Fruit fly (Drosophila melanogaster) whole organism, embryonic: ENCODE measurements around the gene sud1.
A peak's percentile ranks its signal among the peaks of the same experiment; 100 is the strongest.

Experiments used
- ATbp ChIP-seq: fragments of 200-800 bp; sonication (Bioruptor generic); optimal IDR thresholded peaks from 2 replicates; lab custom pipeline; 2017; ENCODE audit warnings: missing biosample characterization, mild to moderate bottlenecking, missing genetic modification characterization, missing genetic modification reagents
- Adf1 ChIP-seq: fragments of 200-800 bp; sonication (Bioruptor generic); IDR thresholded peaks from 2 replicates; pipeline ENCODE4 v1.3.6; 2022; ENCODE audit warnings: missing biosample characterization, missing genetic modification characterization
- CG10209 ChIP-seq: fragments of 200-800 bp; sonication (Bioruptor generic); optimal IDR thresholded peaks from 3 replicates; lab custom pipeline; 2017; ENCODE audit warnings: missing biosample characterization, mild to moderate bottlenecking, missing genetic modification characterization, missing genetic modification reagents
- CG10321 ChIP-seq: fragments of 200-800 bp; sonication (Bioruptor generic); IDR thresholded peaks from 2 replicates; pipeline ENCODE4 v1.3.6; 2022; ENCODE audit warnings: missing biosample characterization, missing genetic modification characterization
- CG12104 ChIP-seq: fragments of 200-800 bp; sonication (Bioruptor generic); optimal IDR thresholded peaks from 3 replicates; lab custom pipeline; 2016; ENCODE audit warnings: missing biosample characterization, missing genetic modification characterization
- CG12659 ChIP-seq: fragments of 200-800 bp; sonication (Bioruptor generic); optimal IDR thresholded peaks from 3 replicates; lab custom pipeline; 2017; ENCODE audit warnings: mild to moderate bottlenecking, missing biosample characterization, missing genetic modification reagents, missing genetic modification characterization
- CG12942 ChIP-seq: fragments of 200-800 bp; sonication (Bioruptor generic); optimal IDR thresholded peaks from 3 replicates; lab custom pipeline; 2016; ENCODE audit warnings: missing biosample characterization, missing genetic modification characterization
- CG13296 ChIP-seq: fragments of 200-800 bp; sonication (Bioruptor generic); optimal IDR thresholded peaks from 3 replicates; lab custom pipeline; 2018; ENCODE audit warnings: missing biosample characterization, mild to moderate bottlenecking, missing genetic modification characterization
- CG14014 ChIP-seq: fragments of 200-800 bp; sonication (Bioruptor generic); IDR thresholded peaks from 2 replicates; pipeline ENCODE4 v1.3.6; 2022; ENCODE audit warnings: missing biosample characterization, missing genetic modification characterization
- CG14860 ChIP-seq: fragments of 200-800 bp; sonication (Bioruptor generic); IDR thresholded peaks from 3 replicates; pipeline ENCODE4 v1.3.6; 2022; ENCODE audit warnings: missing biosample characterization, missing genetic modification characterization; ENCODE audit not compliant: partially characterized antibody
- CG2202 ChIP-seq: fragments of 200-800 bp; sonication (Bioruptor generic); optimal IDR thresholded peaks from 2 replicates; lab custom pipeline; 2018; ENCODE audit warnings: missing biosample characterization, mild to moderate bottlenecking, missing genetic modification characterization
- CG2678 ChIP-seq: fragments of 200-800 bp; sonication (Bioruptor generic); optimal IDR thresholded peaks from 3 replicates; lab custom pipeline; 2019; ENCODE audit warnings: missing biosample characterization, mild to moderate bottlenecking, missing genetic modification characterization, moderate library complexity
- CG32772 ChIP-seq: fragments of 200-800 bp; sonication (Bioruptor generic); IDR thresholded peaks from 2 replicates; pipeline ENCODE4 v1.3.6; 2022; ENCODE audit warnings: missing biosample characterization, missing genetic modification characterization
- CG33213 ChIP-seq: fragments of 200-800 bp; sonication (Bioruptor generic); optimal IDR thresholded peaks from 3 replicates; lab custom pipeline; 2016; ENCODE audit warnings: missing biosample characterization, missing genetic modification characterization
- CG33557 ChIP-seq: fragments of 200-800 bp; sonication (Bioruptor generic); optimal IDR thresholded peaks from 2 replicates; lab custom pipeline; 2019; ENCODE audit warnings: missing biosample characterization, mild to moderate bottlenecking, missing genetic modification characterization, moderate library complexity
- CG3838 ChIP-seq: fragments of 200-800 bp; sonication (Bioruptor generic); optimal IDR thresholded peaks from 3 replicates; lab custom pipeline; 2016; ENCODE audit warnings: missing biosample characterization, missing genetic modification characterization
- CG4404 ChIP-seq: fragments of 200-800 bp; sonication (Bioruptor generic); IDR thresholded peaks from 2 replicates; pipeline ENCODE4 v1.3.6; 2022; ENCODE audit warnings: missing biosample characterization, missing genetic modification characterization
- CG4730 ChIP-seq: fragments of 200-800 bp; sonication (Bioruptor generic); IDR thresholded peaks from 2 replicates; pipeline ENCODE4 v1.3.6; 2022; ENCODE audit warnings: missing biosample characterization, missing genetic modification characterization
- CG6791 ChIP-seq: fragments of 200-800 bp; sonication (Bioruptor generic); IDR thresholded peaks from 3 replicates; pipeline ENCODE4 v1.3.6; 2022; ENCODE audit warnings: missing biosample characterization, missing genetic modification characterization; ENCODE audit not compliant: partially characterized antibody
- CG7839 ChIP-seq: fragments of 200-800 bp; sonication (Bioruptor generic); optimal IDR thresholded peaks from 3 replicates; lab custom pipeline; 2018; ENCODE audit warnings: missing biosample characterization, mild to moderate bottlenecking, missing genetic modification characterization, moderate library complexity
- CG8089 ChIP-seq: fragments of 200-800 bp; sonication (Bioruptor generic); optimal IDR thresholded peaks from 3 replicates; lab custom pipeline; 2016; ENCODE audit warnings: missing biosample characterization, missing genetic modification characterization
- CG9609 ChIP-seq: fragments of 200-800 bp; sonication (Bioruptor generic); optimal IDR thresholded peaks from 3 replicates; lab custom pipeline; 2016; ENCODE audit warnings: missing biosample characterization, missing genetic modification characterization
- CkIIα-i1 ChIP-seq: fragments of 200-800 bp; sonication (Bioruptor generic); IDR thresholded peaks from 2 replicates; pipeline ENCODE4 v1.3.6; 2022; ENCODE audit warnings: missing biosample characterization, missing genetic modification characterization
- Dref ChIP-seq: fragments of 200-800 bp; sonication (Bioruptor generic); IDR thresholded peaks from 2 replicates; pipeline ENCODE4 v1.3.6; 2022; ENCODE audit warnings: missing biosample characterization, missing genetic modification characterization
- E2f2 ChIP-seq: fragments of 200-800 bp; sonication (Bioruptor generic); IDR thresholded peaks from 2 replicates; pipeline ENCODE4 v1.3.6; 2022; ENCODE audit warnings: missing biosample characterization, missing genetic modification characterization
- HLHmδ ChIP-seq: fragments of 200-800 bp; sonication (Bioruptor generic); optimal IDR thresholded peaks from 2 replicates; lab custom pipeline; 2018; ENCODE audit warnings: missing biosample characterization, mild to moderate bottlenecking, missing genetic modification characterization, moderate library complexity
- Hsf ChIP-seq: fragments of 200-800 bp; sonication (Bioruptor generic); optimal IDR thresholded peaks from 3 replicates; lab custom pipeline; 2016; ENCODE audit warnings: missing biosample characterization, missing genetic modification characterization
- Max ChIP-seq: fragments of 200-800 bp; sonication (Bioruptor generic); optimal IDR thresholded peaks from 2 replicates; lab custom pipeline; 2016; ENCODE audit warnings: missing biosample characterization, mild to moderate bottlenecking, missing genetic modification characterization
- Mrtf ChIP-seq: fragments of 200-800 bp; sonication (Bioruptor generic); IDR thresholded peaks from 3 replicates; pipeline ENCODE4 v1.3.6; 2022; ENCODE audit warnings: missing biosample characterization, missing genetic modification characterization
- Oaz ChIP-seq: fragments of 200-800 bp; sonication (Bioruptor generic); IDR thresholded peaks from 2 replicates; pipeline ENCODE4 v1.3.6; 2022; ENCODE audit warnings: missing biosample characterization, missing genetic modification characterization
- Optix ChIP-seq: fragments of 200-800 bp; sonication (Bioruptor generic); IDR thresholded peaks from 3 replicates; pipeline ENCODE4 v1.3.6; 2022; ENCODE audit warnings: missing biosample characterization, missing genetic modification characterization
- Sry-β ChIP-seq: fragments of 200-800 bp; sonication (Bioruptor generic); optimal IDR thresholded peaks from 2 replicates; lab custom pipeline; 2018; ENCODE audit warnings: missing biosample characterization, mild to moderate bottlenecking, missing genetic modification characterization, moderate library complexity
- TFAM ChIP-seq: fragments of 200-800 bp; sonication (Bioruptor generic); optimal IDR thresholded peaks from 2 replicates; lab custom pipeline; 2017; ENCODE audit warnings: missing biosample characterization, missing genetic modification characterization, inconsistent platforms
- Taf1 ChIP-seq: fragments of 200-800 bp; sonication (Bioruptor generic); IDR thresholded peaks from 2 replicates; pipeline ENCODE4 v1.3.6; 2022; ENCODE audit warnings: missing biosample characterization, missing genetic modification characterization
- chm ChIP-seq: fragments of 200-800 bp; sonication (Bioruptor generic); IDR thresholded peaks from 2 replicates; pipeline ENCODE4 v1.3.6; 2022; ENCODE audit warnings: missing biosample characterization, missing genetic modification characterization
- ems ChIP-seq: fragments of 200-800 bp; sonication (Bioruptor generic); optimal IDR thresholded peaks from 3 replicates; lab custom pipeline; 2016; ENCODE audit warnings: missing biosample characterization, missing genetic modification characterization
- fd102C ChIP-seq: fragments of 200-800 bp; sonication (Bioruptor generic); optimal IDR thresholded peaks from 2 replicates; lab custom pipeline; 2018; ENCODE audit warnings: missing biosample characterization, mild to moderate bottlenecking, missing genetic modification characterization, moderate library complexity
- fd3F ChIP-seq: fragments of 200-800 bp; sonication (Bioruptor generic); optimal IDR thresholded peaks from 2 replicates; lab custom pipeline; 2018; ENCODE audit warnings: missing biosample characterization, mild to moderate bottlenecking, missing genetic modification characterization, moderate library complexity
- ftz-f1 ChIP-seq: fragments of 200-800 bp; sonication (Bioruptor generic); optimal IDR thresholded peaks from 2 replicates; lab custom pipeline; 2016; ENCODE audit warnings: missing biosample characterization, missing genetic modification characterization
- kah ChIP-seq: fragments of 200-800 bp; sonication (Bioruptor generic); optimal IDR thresholded peaks from 2 replicates; lab custom pipeline; 2018; ENCODE audit warnings: missing biosample characterization, mild to moderate bottlenecking, missing genetic modification characterization
- lab ChIP-seq: fragments of 200-800 bp; sonication (Bioruptor generic); optimal IDR thresholded peaks from 3 replicates; lab custom pipeline; 2017; ENCODE audit warnings: missing biosample characterization, missing genetic modification characterization, mild to moderate bottlenecking, moderate library complexity, missing genetic modification reagents
- lbe ChIP-seq: fragments of 200-800 bp; sonication (Bioruptor generic); optimal IDR thresholded peaks from 2 replicates; lab custom pipeline; 2016; ENCODE audit warnings: missing biosample characterization, mild to moderate bottlenecking, missing genetic modification characterization
- maf-S ChIP-seq: fragments of 200-800 bp; sonication (Bioruptor generic); optimal IDR thresholded peaks from 2 replicates; lab custom pipeline; 2016; ENCODE audit warnings: missing biosample characterization, missing genetic modification characterization
- p53 ChIP-seq: fragments of 200-800 bp; sonication (Bioruptor generic); optimal IDR thresholded peaks from 2 replicates; lab custom pipeline; 2016; ENCODE audit warnings: missing biosample characterization, missing genetic modification characterization
- psq ChIP-seq: fragments of 200-800 bp; sonication (Bioruptor generic); optimal IDR thresholded peaks from 2 replicates; lab custom pipeline; 2017; ENCODE audit warnings: missing biosample characterization, missing genetic modification characterization
- repo ChIP-seq: fragments of 200-800 bp; sonication (Bioruptor generic); optimal IDR thresholded peaks from 2 replicates; lab custom pipeline; 2016; ENCODE audit warnings: missing biosample characterization, missing genetic modification characterization
- salm ChIP-seq: fragments of 200-800 bp; sonication (Bioruptor generic); optimal IDR thresholded peaks from 2 replicates; lab custom pipeline; 2018; ENCODE audit warnings: missing biosample characterization, mild to moderate bottlenecking, missing genetic modification characterization
- sima ChIP-seq: fragments of 200-800 bp; sonication (Bioruptor generic); optimal IDR thresholded peaks from 2 replicates; lab custom pipeline; 2016; ENCODE audit warnings: missing biosample characterization, missing genetic modification characterization
- slbo ChIP-seq: fragments of 200-800 bp; sonication (Bioruptor generic); IDR thresholded peaks from 2 replicates; pipeline ENCODE4 v1.3.6; 2022; ENCODE audit warnings: missing biosample characterization, missing genetic modification characterization
- yki ChIP-seq: fragments of >200 bp; optimal IDR thresholded peaks from 3 replicates; lab custom pipeline; 2018
- zen2 ChIP-seq: fragments of 200-800 bp; sonication (Bioruptor generic); IDR thresholded peaks from 3 replicates; pipeline ENCODE4 v1.3.6; 2022; ENCODE audit warnings: missing biosample characterization, missing genetic modification characterization; ENCODE audit not compliant: partially characterized antibody

sud1 gene

DNA sequence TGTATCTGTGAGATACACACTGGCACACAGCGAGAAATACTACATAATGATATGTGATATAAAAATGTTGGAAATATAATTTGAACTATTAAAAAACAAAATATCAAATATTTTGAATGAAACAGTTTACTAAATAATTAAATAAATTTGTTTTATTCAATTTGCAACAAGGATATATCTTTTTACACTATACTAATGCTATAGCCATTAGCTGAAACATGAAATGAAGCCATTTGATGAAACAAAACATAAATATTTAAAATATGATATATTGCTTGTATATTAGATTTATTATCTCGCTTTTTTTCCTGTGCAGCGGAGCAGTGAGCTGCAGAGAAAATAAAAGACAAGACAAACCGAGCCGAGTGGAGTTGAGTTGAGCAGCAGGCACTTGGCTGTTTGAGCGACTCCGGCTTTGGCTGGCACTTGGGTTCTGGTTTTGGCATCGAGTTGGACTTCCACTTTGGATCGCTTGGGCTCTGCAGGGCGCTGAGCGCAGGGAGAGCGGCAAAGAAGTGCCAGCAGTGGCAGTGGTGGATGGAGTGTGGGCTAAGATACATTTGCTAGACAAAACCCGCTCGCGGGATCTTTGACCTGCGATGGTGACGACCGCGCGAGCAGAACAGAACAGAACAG is 24.2 kb downstream of the sud1 start (continued):
- TF ChIP-seq chm (peak; percentile 55; the same call in 1 of the 2 replicates), CkIIα-i1 (GFP tag; lab: Robert Waterston, UW) (no peak), slbo (GFP tag; lab: Robert Waterston, UW) (peak; percentile 73), CG7839 (tag; lab: Kevin White, UChicago) (peak; percentile 92), lab (GFP tag; lab: Kevin White, UChicago) (peak; percentile 75), CG14014 (peak; percentile 20; the same call in 1 of the 2 replicates), lbe (GFP tag; lab: Kevin White, UChicago) (peak; percentile 46), Oaz (no peak), ems (GFP tag; lab: Kevin White, UChicago) (no peak), kah (GFP tag; lab: Kevin White, UChicago) (peak; percentile 53), CG6791 (GFP tag; lab: Robert Waterston, UW) (no peak), CG12659 (GFP tag; lab: Kevin White, UChicago) (peak; percentile 75), HLHmδ (GFP tag; lab: Kevin White, UChicago) (no peak), Sry-β (GFP tag; lab: Kevin White, UChicago) (peak; percentile 49), CG33557 (GFP tag; lab: Kevin White, UChicago) (peak; percentile 89), CG2678 (tag; lab: Kevin White, UChicago) (peak; percentile 93), CG33213 (GFP tag; lab: Kevin White, UChicago) (no peak), CG9609 (GFP tag; lab: Kevin White, UChicago) (no peak), Mrtf (GFP tag; lab: Robert Waterston, UW) (peak; percentile 55; the same call in 2 of the 3 replicates), CG4730 (GFP tag; lab: Robert Waterston, UW) (peak; percentile 64), zen2 (GFP tag; lab: Robert Waterston, UW) (no peak), Optix (GFP tag; lab: Robert Waterston, UW) (no peak), CG12942 (GFP tag; lab: Kevin White, UChicago) (peak; percentile 52), salm (tag; lab: Kevin White, UChicago) (peak; percentile 79), E2f2 (GFP tag; lab: Robert Waterston, UW) (peak; percentile 45; the same call in 1 of the 2 replicates), yki (lab: Kevin White, UChicago) (no peak), CG14860 (GFP tag; lab: Robert Waterston, UW) (no peak), TFAM (GFP tag; lab: Kevin White, UChicago) (peak; percentile 58), repo (GFP tag; lab: Kevin White, UChicago) (no peak), Adf1 (no peak), CG10209 (GFP tag; lab: Kevin White, UChicago) (peak; percentile 78), ftz-f1 (GFP tag; lab: Kevin White, UChicago) (no peak), Max (GFP tag; lab: Kevin White, UChicago) (peak; percentile 54), Hsf (GFP tag; lab: Kevin White, UChicago) (peak; percentile 23), CG12104 (GFP tag; lab: Kevin White, UChicago) (peak; percentile 68), CG32772 (GFP tag; lab: Robert Waterston, UW) (peak; percentile 34), ATbp (GFP tag; lab: Kevin White, UChicago) (peak; percentile 52), fd3F (GFP tag; lab: Kevin White, UChicago) (peak; percentile 45), CG8089 (no peak), CG2202 (peak; percentile 47), maf-S (GFP tag; lab: Kevin White, UChicago) (no peak), CG10321 (peak; percentile 16; the same call in 1 of the 2 replicates), CG3838 (GFP tag; lab: Kevin White, UChicago) (no peak), psq (GFP tag; lab: Kevin White, UChicago) (peak; percentile 21), p53 (GFP tag; lab: Kevin White, UChicago) (no peak), CG4404 (peak; percentile 71), CG13296 (GFP tag; lab: Kevin White, UChicago) (peak; percentile 79), fd102C (GFP tag; lab: Kevin White, UChicago) (no peak), sima (GFP tag; lab: Kevin White, UChicago) (no peak), Dref (GFP tag; lab: Robert Waterston, UW) (no peak), Taf1 (no peak)
